Worm (Caenorhabditis elegans): Measurements from ENCODE around the gene F20E11.7.

F20E11.7 gene

DNA sequence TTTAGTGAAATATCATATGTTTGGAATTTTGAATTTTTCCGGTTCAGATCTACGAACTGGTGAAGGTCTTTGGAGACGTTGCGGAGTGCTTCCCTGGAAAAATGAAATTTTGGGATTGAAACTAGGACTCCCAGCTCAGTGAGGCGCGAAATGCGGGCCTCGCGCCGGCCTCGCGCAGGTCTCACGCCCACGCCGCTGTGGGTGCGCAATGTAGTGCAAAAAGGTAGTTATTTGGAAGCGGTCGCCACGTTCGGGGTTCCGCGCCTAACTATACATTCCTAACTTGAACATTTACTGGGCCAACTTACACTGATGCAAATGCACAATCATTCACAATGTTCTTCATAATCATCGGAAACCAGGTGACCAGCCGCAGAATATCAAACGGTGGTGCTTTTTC lies 35.7 kb downstream of the F20E11.7 start:
- TF ChIP-seq nhr-76 (tag; optimal IDR thresholded peaks at IDR 0.05), result no peak
- no peak for TF ChIP-seq bed-3 (GFP tag; optimal IDR thresholded peaks at IDR 0.05)
- TF ChIP-seq blmp-1 (tag; optimal IDR thresholded peaks at IDR 0.05), result no peak
- TF ChIP-seq drap-1 (GFP tag; optimal IDR thresholded peaks at IDR 0.05), result no peak
- no peak for TF ChIP-seq flh-1 (GFP tag; optimal IDR thresholded peaks at IDR 0.05)
- TF ChIP-seq tbx-8 (GFP tag; optimal IDR thresholded peaks at IDR 0.05), result no peak
- TF ChIP-seq snpc-4 (tag; optimal IDR thresholded peaks at IDR 0.05), result no peak
- TF ChIP-seq ztf-11 (tag; optimal IDR thresholded peaks at IDR 0.05), result no peak
- TF ChIP-seq lin-13 (tag; optimal IDR thresholded peaks at IDR 0.05), result no peak

DNA sequence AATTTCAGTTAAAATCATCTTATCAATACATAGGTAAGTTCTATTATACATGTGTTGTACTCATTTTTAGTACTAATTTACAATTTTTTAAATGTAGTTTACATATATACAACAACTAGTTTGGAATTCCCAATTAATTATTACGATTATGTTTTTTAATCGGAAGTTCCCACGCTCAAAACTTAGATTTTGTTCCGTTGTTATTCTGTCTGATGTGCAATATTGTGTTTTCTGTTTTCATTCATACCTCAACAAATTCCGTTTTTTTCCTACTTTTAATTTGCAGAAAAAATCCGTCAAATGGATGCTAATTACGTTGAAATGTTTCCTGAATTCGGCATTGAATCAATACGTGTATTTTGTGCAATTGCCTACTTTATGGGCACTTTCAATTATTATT lies 41.9 kb downstream of the F20E11.7 start, which contains the start of gene srw-31:
TSS of gene srw-31 (plus strand) at position 301 of the 400 bp plus-strand sequence.
- TF ChIP-seq nhr-28 (tag; optimal IDR thresholded peaks at IDR 0.05), result no peak
- no peak for TF ChIP-seq flh-1 (GFP tag; optimal IDR thresholded peaks at IDR 0.05)
- no peak for TF ChIP-seq ham-2 (GFP tag; optimal IDR thresholded peaks at IDR 0.05)
- TF ChIP-seq pha-4 (tag; optimal IDR thresholded peaks at IDR 0.05), result no peak
- TF ChIP-seq mls-2 (tag; optimal IDR thresholded peaks at IDR 0.05), result no peak
- TF ChIP-seq lin-13 (tag; optimal IDR thresholded peaks at IDR 0.05), result no peak
- TF ChIP-seq drap-1 (GFP tag; optimal IDR thresholded peaks at IDR 0.05), result no peak
- no peak for TF ChIP-seq ztf-11 (tag; optimal IDR thresholded peaks at IDR 0.05)
- TF ChIP-seq sptf-1 (tag; optimal IDR thresholded peaks at IDR 0.05), result no peak
- TF ChIP-seq mep-1 (tag; optimal IDR thresholded peaks at IDR 0.05), result no peak
- TF ChIP-seq nhr-237 (tag; optimal IDR thresholded peaks at IDR 0.05), result no peak
- no peak for TF ChIP-seq unc-62 (GFP tag; optimal IDR thresholded peaks at IDR 0.05)
- no peak for TF ChIP-seq cnd-1 (tag; optimal IDR thresholded peaks at IDR 0.05)
- TF ChIP-seq nhr-12 (tag; optimal IDR thresholded peaks at IDR 0.05), result no peak
- TF ChIP-seq lsy-2 (tag; optimal IDR thresholded peaks at IDR 0.05), result no peak
- TF ChIP-seq unc-39 (tag; optimal IDR thresholded peaks at IDR 0.05), result no peak
- no peak for TF ChIP-seq nhr-2 (tag; optimal IDR thresholded peaks at IDR 0.05)
- no peak for TF ChIP-seq M03D4.4 (tag; optimal IDR thresholded peaks at IDR 0.05)

DNA sequence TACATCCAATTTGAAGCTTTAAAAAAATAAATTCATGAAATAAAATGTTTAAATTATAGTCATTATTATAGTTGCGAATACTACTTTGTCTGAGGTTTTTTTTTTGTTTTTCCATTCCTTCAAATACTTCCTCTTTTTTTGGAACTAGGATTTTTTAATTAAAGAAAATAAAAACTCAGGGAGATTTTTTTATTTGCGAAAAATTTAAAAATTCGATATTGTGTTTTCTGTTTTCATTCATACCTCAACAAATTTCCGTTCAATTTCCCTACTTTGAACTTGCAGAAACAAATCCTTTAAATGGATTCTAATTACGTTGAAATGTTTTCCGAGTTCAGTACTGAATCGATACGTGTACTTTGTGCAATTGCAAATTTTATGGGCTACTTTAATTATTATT lies 44.1 kb downstream of the F20E11.7 start, which contains the start of gene srw-32:
TSS of gene srw-32 (plus strand) at position 301 of the 400 bp plus-strand sequence.
- TF ChIP-seq nhr-237 (tag; optimal IDR thresholded peaks at IDR 0.05) (no peak), sem-2 (GFP tag; optimal IDR thresholded peaks at IDR 0.05) (no peak), ceh-83 (GFP tag; optimal IDR thresholded peaks at IDR 0.05) (no peak), unc-120 (tag; optimal IDR thresholded peaks at IDR 0.05; ENCODE audit: poor library complexity, severe bottlenecking) (no peak), snpc-4 (tag; optimal IDR thresholded peaks at IDR 0.05) (no peak), lsy-2 (tag; optimal IDR thresholded peaks at IDR 0.05) (no peak), flh-1 (GFP tag; optimal IDR thresholded peaks at IDR 0.05) (no peak), mab-5 (tag; optimal IDR thresholded peaks at IDR 0.05) (no peak), mls-2 (tag; optimal IDR thresholded peaks at IDR 0.05) (no peak)

DNA sequence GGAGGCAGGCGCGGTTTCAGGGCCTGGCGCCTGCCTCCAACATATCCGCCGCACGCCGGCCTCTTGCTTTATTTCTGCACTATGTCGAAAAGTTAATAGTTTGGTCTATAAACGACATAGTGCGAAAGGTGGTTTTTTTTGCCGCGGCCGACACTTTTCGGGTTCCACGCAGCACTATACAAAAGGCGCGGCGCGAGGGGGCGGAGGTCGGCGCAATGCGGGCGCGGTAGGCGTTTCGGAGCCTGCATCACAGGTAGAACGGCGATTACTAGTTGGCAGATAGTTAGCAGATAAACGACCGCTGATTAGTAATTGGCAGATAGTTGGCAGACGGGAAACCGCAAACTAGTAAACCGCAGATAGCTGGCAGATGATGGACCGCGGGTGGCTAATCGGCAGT lies 48.4 kb downstream of the F20E11.7 start:
- no peak for TF ChIP-seq cnd-1 (tag; optimal IDR thresholded peaks at IDR 0.05)
- no peak for TF ChIP-seq mab-5 (tag; optimal IDR thresholded peaks at IDR 0.05)
- TF ChIP-seq lsy-2 (tag; optimal IDR thresholded peaks at IDR 0.05), result no peak
- TF ChIP-seq ztf-11 (tag; optimal IDR thresholded peaks at IDR 0.05), result no peak
- TF ChIP-seq ceh-39 (tag; optimal IDR thresholded peaks at IDR 0.05), result no peak
- no peak for TF ChIP-seq flh-1 (GFP tag; optimal IDR thresholded peaks at IDR 0.05)
- TF ChIP-seq nhr-237 (tag; optimal IDR thresholded peaks at IDR 0.05), result no peak
- TF ChIP-seq pha-4 (tag; optimal IDR thresholded peaks at IDR 0.05), result no peak
- no peak for TF ChIP-seq mls-2 (tag; optimal IDR thresholded peaks at IDR 0.05)
- TF ChIP-seq blmp-1 (tag; optimal IDR thresholded peaks at IDR 0.05), result no peak
- no peak for TF ChIP-seq sptf-1 (tag; optimal IDR thresholded peaks at IDR 0.05)
- no peak for TF ChIP-seq sem-2 (GFP tag; optimal IDR thresholded peaks at IDR 0.05)
- TF ChIP-seq hlh-1 (tag; optimal IDR thresholded peaks at IDR 0.05), result no peak
- no peak for TF ChIP-seq zip-8 (tag; optimal IDR thresholded peaks at IDR 0.05)
- TF ChIP-seq M03D4.4 (tag; optimal IDR thresholded peaks at IDR 0.05), result no peak
- TF ChIP-seq nhr-12 (tag; optimal IDR thresholded peaks at IDR 0.05), result no peak
- TF ChIP-seq nhr-28 (tag; optimal IDR thresholded peaks at IDR 0.05), result no peak
- TF ChIP-seq elt-1 (tag; optimal IDR thresholded peaks at IDR 0.05; ENCODE audit: borderline replicate concordance, insufficient read depth), result no peak
- no peak for TF ChIP-seq snpc-4 (tag; optimal IDR thresholded peaks at IDR 0.05)

DNA sequence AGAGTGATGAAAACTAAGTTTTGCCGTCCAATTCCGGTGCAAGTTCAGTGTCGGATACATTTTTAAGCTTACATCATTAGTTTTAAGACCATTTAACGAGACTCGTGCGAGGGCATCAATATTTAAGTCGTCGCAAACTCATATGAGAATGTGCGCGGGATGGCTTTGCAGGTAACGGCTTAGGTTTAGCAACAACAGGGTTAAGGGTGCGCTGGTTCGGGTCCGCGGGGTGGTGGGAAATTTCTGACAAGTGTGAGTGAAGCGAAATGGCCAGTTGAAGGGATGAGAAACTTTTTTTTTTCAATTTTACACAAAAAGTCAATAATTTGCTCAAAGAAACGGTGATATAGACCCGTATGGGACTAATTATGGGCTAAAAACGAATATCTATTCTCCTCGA lies 49.5 kb downstream of the F20E11.7 start:
- TF ChIP-seq sptf-1 (tag; optimal IDR thresholded peaks at IDR 0.05) (no peak), M03D4.4 (tag; optimal IDR thresholded peaks at IDR 0.05) (no peak), ceh-39 (tag; optimal IDR thresholded peaks at IDR 0.05) (no peak)

Data from whole organism, mixed stage, embryonic.